Worm (Caenorhabditis elegans): ENCODE data around the gene rpl-10.

rpl-10 gene

DNA sequence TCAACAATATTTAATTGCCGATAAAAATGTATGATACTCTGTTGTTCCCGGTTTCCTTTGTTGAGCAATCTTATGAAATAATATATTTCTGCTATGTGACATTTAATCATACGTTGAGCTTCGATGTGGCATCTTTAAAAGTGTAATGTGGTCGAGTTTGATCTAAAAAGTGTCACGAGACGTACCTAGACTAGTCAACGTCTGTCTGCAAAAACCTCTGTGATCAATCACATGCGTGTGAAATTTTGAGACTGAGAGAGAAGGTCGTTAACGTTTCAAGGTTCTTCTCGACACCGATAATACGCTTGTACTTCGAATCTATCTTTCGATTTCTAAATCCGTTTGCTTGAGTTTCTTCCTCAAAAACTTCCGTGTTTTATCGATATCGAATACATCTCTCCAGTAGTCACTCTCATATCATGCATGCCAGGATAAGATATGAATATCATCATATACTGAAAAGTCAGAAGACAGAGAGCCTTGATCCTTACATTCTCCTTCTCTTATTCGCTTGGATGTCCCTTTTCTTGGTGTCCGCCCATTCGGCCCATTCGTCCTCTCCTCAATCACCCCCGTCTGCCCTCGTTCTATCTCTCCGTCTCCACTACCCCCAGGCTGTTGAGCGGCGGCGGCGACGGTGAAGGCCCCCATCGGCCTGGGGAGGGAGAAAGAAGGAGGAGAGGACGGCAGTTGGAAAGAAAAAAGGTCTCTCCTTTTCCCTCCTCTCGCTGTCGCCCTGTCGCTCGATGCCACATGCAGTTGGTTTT lies 15.2 kb upstream of the rpl-10 start:
- TF ChIP-seq unc-62 (GFP tag; optimal IDR thresholded peaks at IDR 0.05): no peak

DNA sequence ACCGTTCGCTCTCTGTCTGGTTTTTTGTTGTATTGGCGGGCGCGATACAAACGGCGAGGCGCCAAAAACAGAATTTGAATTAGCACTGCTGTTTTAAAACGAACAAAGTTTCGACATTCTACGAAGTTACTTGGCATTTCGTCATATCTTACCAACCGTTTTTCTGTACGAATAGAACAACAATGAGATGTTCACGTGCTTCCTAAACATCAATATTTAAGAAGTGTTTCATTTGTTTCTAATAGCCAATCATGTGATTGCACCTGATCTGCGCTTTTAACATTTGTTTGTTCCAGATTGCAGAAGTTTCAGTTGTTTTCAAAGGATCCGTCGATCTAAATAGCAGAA lies 14.7 kb upstream of the rpl-10 start:
- TF ChIP-seq unc-62 (GFP tag; optimal IDR thresholded peaks at IDR 0.05): no peak

DNA sequence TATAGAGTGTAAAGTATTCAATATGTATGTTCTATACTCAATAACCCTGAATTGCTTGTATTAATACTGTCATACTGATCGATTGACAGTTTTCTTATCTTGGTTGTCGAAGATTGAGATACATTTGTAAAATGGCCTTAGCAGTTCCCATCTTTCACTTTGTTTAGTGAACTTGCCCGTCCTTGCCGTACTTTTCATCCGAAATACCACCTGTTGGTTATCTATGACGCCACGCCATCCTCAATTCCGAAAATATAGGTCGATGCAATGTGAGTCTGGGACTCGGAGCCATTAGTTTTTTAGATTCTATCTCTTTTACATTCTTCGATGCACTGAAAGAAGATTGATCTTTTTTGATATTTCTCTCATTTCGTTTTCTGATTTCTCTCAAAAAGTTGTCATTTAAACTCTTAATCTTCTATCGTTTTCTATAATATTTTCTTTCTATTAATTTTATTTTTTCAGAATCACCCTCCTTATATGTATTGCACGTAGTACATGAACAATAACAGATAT lies 14.1 kb upstream of the rpl-10 start, which contains the start of gene ulp-4:
TSS of gene ulp-4 (plus strand) at position 466 of the 516 bp plus-strand sequence.
- no peak for TF ChIP-seq unc-62 (GFP tag; optimal IDR thresholded peaks at IDR 0.05)

DNA sequence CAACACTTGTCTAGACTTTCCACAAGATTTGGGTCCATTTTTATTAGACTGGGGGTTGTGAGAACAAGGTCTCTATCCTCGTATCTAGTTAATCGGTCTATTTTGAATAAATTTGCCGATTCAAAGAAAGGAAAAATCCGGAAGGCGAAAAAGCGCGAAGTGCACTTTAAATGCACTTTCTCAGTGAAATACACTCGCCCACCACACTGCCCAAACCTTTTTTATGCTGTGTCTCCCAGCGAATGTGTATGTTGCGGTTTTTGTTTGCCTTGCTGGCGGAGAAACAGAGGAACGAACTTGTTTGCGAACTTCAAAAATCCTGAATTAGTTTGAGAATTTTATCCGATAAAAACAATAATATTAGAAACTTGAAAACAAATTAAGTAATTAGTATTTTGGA lies 12.9 kb upstream of the rpl-10 start:
- TF ChIP-seq unc-62 (GFP tag; optimal IDR thresholded peaks at IDR 0.05): no peak

DNA sequence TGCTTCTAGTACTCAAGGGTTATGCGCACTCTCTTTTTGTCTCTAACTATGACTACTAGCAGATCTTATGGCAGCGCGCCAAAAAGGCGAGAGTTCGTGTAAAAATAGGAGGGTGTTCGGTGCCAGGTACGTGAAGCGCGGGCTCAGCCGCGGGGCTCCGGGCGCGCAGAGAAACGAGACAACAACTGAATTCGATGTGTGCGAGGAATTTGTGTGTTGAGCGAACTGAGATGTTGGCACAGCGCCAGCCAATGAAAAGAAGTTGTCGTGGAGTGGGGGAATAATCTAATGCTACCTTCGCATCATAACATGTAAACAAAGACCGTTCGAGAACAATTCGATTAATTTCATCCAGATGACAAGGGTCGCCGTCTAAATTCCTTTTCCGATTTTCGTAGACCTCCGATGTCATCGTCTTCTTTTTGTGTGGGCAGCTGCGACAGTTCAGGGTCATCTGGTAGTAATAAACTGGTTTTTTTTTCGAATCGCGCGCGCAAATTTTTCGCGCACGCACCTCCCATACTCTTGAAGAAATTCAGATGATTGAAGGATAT lies 12.2 kb upstream of the rpl-10 start:
- TF ChIP-seq unc-62 (GFP tag; optimal IDR thresholded peaks at IDR 0.05): no peak

DNA sequence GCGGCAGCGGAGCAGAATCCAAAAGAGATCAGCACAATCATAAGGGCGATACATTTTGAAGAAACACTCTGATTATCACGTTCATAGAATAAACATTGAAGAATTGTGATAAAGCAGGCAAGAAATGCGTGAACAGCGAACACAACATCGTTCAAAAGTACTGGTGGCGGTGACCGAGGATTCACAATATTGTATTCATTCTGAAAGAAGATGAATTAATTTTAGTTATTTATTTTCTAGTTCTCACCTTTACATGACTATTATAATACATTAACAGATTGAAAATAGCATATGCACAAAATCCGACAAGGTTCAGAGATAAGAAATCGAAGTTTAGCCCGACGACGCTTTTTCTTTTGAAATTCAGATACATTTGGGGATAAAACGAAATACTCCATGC lies 7.7 kb upstream of the rpl-10 start:
- TF ChIP-seq unc-62 (GFP tag; optimal IDR thresholded peaks at IDR 0.05): no peak

DNA sequence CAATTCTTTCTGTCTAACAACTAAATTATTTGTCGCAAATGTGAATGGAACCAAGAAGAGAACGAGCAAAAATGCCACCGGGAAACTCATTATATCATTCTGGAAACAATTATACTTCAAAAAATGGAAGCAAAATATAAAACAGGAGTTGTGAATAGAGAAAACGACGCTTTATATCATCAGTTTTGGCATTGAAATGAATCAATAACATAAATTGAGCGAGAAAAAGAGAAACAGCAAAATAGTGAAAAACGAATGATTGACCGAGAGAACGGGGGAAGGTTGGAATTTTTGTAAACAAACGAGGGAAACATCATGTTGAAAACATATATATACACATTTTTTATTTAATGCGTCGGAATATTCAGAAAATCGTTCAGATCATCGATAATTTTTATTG lies 6.9 kb upstream of the rpl-10 start, which contains the start of gene ctns-1:
TSS of gene ctns-1 (minus strand) at position 101 of the 400 bp plus-strand sequence.
- no peak for TF ChIP-seq unc-62 (GFP tag; optimal IDR thresholded peaks at IDR 0.05)

DNA sequence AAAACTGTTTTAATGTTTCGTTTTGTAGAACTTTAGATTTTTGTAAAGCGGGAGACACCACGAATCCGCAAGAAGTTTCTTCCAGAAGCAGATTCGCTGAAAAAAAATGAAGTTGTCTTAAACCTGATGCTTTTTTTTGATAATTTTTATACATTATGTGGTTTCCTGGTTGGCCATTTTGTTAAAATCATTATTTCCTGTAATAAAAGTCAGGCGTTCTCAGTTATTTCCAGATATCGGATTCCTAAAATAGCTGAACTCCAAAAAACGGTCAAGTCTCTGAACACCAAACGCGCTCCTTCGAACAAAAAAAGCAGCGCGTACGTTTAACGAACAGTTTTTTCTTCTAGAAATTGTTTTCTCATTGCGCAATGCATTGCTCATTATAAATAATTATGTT lies 6.3 kb upstream of the rpl-10 start:
- TF ChIP-seq unc-62 (GFP tag; optimal IDR thresholded peaks at IDR 0.05): no peak

DNA sequence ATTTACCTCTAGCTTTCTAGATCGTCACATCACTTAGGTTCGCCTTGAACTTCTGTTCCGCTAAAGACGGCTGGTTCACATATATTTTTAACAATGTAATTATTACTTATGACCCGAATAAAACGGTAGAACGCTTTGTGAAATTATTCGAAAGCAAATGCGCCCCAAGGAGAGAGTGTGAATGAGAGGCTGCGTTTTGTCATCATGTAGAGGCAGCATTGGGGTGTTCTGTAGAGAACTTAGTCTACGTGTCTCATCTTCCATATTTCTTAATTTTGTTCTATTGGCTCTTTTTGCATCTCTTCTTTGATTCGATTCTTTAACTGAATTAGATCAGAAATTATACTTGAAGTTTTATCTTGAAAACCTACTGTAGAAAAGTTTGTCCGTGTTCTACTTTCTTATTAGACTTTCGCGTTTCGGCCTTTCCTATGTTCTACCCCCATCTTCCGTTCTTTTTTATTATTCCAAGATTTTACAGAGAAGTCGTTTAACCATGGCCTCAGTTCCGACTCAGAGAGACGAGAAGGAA lies 5.6 kb upstream of the rpl-10 start, which contains the start of gene cdc-48.2:
TSS of gene cdc-48.2 (plus strand) at position 482 of the 532 bp plus-strand sequence.
- TF ChIP-seq unc-62 (GFP tag; optimal IDR thresholded peaks at IDR 0.05): no peak

DNA sequence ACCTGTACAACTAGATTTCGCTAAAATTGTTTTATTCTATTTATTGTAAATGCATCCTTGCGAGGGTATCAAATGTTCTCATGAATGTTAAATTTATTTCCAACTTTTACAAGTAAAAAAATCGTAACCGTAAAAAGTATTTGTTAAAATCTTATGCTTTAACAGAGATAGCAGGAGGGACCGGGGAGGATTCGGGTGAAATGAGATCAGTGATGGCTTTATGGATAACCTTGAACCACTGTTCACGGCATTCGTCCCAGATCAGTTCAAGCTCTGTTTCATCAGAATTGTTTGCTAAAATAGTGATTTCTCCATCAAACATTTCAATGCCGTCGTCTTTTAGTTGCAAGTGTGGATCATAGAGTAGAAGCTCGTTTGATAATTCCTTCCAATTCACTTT lies 2.5 kb upstream of the rpl-10 start:
- TF ChIP-seq unc-62 (GFP tag; optimal IDR thresholded peaks at IDR 0.05): no peak

DNA sequence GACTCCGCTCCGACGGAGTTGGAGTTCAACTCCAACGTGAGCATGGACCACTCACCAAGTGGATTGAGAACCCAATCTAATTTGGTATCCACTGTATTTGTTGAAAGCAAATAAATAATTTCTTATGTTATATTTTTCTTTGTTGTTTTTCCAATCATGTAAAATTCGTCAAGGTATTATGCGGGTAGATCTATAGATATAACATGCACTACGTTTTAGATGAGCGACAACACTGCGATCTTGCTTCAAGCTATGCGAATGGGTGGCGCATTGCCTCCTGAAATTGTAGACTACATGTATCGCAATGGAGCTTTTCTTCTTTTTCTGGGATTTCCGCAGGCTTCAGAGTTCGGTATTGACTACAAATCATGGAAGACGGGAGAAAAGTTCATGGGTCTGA lies 862 bp downstream of the rpl-10 start, which contains the start of gene F10B5.2:
TSS of gene F10B5.2 (plus strand) at position 220 of the 400 bp plus-strand sequence.
- no peak for TF ChIP-seq unc-62 (GFP tag; optimal IDR thresholded peaks at IDR 0.05)

DNA sequence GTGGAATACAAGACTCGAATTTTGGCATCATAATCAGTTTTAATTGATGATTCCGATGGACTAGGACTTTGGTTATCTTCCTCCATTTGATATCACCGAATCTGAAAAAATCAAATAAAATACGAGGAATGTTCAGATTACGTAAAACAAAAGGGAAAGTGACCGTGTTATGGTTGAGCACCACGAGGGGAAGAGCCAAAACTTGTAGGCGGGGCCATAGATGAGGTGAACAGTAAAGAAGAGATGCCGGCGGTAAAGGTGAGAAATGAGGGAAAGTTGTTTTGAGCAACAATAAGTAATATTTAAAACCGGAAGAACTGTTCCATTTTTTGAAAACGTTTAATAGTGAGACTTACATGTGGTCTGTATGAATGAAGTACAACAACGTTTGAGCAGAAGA lies 6.2 kb downstream of the rpl-10 start, which contains the start of gene F10B5.3:
TSS of gene F10B5.3 (minus strand) at position 101 of the 400 bp plus-strand sequence.
- TF ChIP-seq unc-62 (GFP tag; optimal IDR thresholded peaks at IDR 0.05): no peak

DNA sequence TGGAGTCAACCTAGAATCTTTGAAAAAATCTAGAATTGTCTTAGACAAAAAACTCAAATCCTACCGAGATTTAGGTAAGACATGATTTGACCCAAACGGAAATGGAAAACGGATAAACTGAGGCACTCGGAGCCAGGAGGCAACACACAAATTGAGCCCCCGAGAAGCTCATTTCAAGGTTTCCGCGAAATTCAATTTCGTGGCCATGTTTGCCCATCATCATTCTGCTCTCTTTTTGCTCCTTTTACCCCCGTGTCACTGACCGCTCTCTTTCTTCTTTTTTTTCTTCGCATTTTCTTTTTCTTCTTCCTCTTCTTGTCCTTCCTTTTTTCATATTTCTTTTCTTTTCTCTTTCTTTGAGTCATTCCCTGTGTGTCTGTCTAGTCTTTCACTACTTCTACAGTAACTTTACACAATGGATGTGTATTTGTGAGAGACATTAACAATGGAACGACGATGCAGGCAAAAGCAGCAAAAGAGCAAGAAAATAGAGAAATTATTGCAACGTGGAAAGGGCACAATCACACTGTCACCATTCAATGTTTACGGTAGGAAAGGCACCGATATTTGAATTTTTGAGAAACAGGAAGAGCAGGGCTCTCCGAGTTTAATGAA lies 9.1 kb downstream of the rpl-10 start:
- no peak for TF ChIP-seq unc-62 (GFP tag; optimal IDR thresholded peaks at IDR 0.05)

DNA sequence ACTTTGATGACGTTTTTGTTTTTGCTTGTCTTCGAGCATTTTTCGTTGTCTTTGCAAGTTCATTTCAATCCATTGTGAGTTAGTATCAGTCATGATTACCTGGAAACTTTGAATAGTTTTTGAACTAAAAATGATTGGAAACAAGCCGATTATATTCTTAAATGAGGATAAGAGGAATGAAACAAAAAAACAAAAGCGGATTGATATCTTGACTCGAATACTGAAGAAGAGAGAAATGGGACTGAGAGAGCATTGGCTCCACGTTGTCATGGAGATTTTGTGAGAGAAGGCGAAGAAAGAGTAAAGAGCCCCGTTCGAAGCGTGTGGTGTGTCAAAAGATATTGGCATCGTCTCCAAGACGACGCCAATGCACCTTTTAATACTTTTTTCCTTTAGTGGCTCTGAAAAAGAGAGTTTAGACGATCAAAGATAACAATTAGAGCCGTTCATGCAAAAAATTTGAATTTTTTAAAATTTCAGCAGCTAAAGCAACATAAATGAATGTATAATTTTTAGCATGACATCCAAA lies 13.2 kb downstream of the rpl-10 start, which contains the start of the genes tub-1 and tmem-138:
TSS of gene tub-1 (minus strand) at position 101 of the 529 bp plus-strand sequence.
TSS of gene tmem-138 (plus strand) at position 479 of the 529 bp plus-strand sequence.
- TF ChIP-seq unc-62 (GFP tag; optimal IDR thresholded peaks at IDR 0.05): no peak

DNA sequence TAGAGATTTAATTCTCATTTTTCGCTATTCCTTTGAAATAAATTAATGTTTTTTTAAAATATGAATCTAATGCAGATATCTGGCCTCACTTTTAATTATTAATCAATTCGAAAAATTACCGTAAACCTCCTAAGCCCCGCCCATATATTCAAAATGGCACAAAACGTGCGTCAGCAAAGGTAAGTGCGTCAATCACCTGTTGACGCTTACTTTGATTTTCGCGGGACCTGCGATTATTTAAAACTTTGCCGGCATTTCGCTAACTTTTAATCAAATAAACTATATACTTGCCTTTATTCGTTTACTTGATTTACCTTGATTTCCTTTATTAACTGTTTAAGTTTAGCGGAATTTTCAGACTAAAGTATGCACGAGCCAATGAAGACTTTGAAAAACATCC lies 14.3 kb downstream of the rpl-10 start, which contains the start of gene pch-2:
TSS of gene pch-2 (plus strand) at position 359 of the 400 bp plus-strand sequence.
- no peak for TF ChIP-seq unc-62 (GFP tag; optimal IDR thresholded peaks at IDR 0.05)

DNA sequence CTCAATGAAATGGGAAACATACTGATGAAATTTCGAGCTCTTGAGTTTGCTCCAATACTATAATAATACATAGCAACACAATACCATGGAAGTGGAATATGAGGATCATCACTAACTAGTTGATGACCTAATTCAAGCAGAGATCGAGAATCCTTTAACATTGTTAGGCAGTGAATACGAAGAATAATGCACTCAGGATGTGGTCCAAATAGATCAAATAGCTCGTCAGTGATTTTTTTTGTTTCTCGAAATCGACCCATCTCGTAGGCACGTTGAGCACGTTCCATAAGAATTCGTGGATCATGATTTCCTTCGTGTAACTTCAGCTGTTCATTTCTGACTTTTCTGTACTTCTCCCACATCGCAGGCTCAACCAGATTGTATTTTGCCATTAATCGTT lies 17.2 kb downstream of the rpl-10 start:
- TF ChIP-seq unc-62 (GFP tag; optimal IDR thresholded peaks at IDR 0.05): no peak

Data from whole organism, dauer.